Fruit fly (Drosophila melanogaster): ENCODE results near the gene CG6749.
A peak's percentile ranks its signal among the peaks of the same experiment; 100 is the strongest.

Gene CG6749

dm6 chr3L:9703495-9703894, 30.1 kb downstream of the CG6749 start, which contains the start of gene CG6761:
CG6761 (minus strand) TSS chr3L:9703595.
- TF ChIP-seq Mnt (GFP tag; optimal IDR thresholded peaks at IDR 0.05) = no peak
- TF ChIP-seq ovo (GFP tag; optimal IDR thresholded peaks at IDR 0.05) = no peak
- no peak for TF ChIP-seq cnc (optimal IDR thresholded peaks at IDR 0.05)
- no peak for TF ChIP-seq tj (GFP tag; optimal IDR thresholded peaks at IDR 0.05)
- no peak for TF ChIP-seq CG12768 (GFP tag; optimal IDR thresholded peaks at IDR 0.05)
- TF ChIP-seq CG7101 (tag; optimal IDR thresholded peaks at IDR 0.05) = no peak
- no peak for TF ChIP-seq CG33017 (tag; optimal IDR thresholded peaks at IDR 0.05)
- TF ChIP-seq CG5204 (GFP tag; optimal IDR thresholded peaks at IDR 0.05) = no peak

- TF ChIP-seq CG14711 (tag; optimal IDR thresholded peaks at IDR 0.05) (peak; percentile 55), CG1620 (GFP tag; optimal IDR thresholded peaks at IDR 0.05) (peak; percentile 48), CG33017 (tag; optimal IDR thresholded peaks at IDR 0.05) (no peak), Clk (GFP tag; optimal IDR thresholded peaks at IDR 0.05) (no peak), Crg-1 (GFP tag; optimal IDR thresholded peaks at IDR 0.05) (no peak), CG11617 (GFP tag; optimal IDR thresholded peaks at IDR 0.05) (peak; percentile 68), CG5204 (GFP tag; optimal IDR thresholded peaks at IDR 0.05) (no peak), pad (GFP tag; optimal IDR thresholded peaks at IDR 0.05) (peak; percentile 43), CG7101 (tag; optimal IDR thresholded peaks at IDR 0.05) (peak; percentile 35), CG7045 (GFP tag; optimal IDR thresholded peaks at IDR 0.05) (no peak), toe (GFP tag; optimal IDR thresholded peaks at IDR 0.05) (no peak), Mnt (GFP tag; optimal IDR thresholded peaks at IDR 0.05) (peak; percentile 61), cic (GFP tag; optimal IDR thresholded peaks at IDR 0.05) (peak; percentile 40), cnc (optimal IDR thresholded peaks at IDR 0.05) (no peak), CG12768 (GFP tag; optimal IDR thresholded peaks at IDR 0.05) (peak; percentile 24), bab1 (GFP tag; optimal IDR thresholded peaks at IDR 0.05) (peak; percentile 28), Hr96 (GFP tag; optimal IDR thresholded peaks at IDR 0.05) (peak; percentile 30), tj (GFP tag; optimal IDR thresholded peaks at IDR 0.05) (peak; percentile 57), ovo (GFP tag; optimal IDR thresholded peaks at IDR 0.05) (peak; percentile 36), kay (GFP tag; ENCODE audit: borderline replicate concordance) (no peak)
Measured at dm6 chr3L:9698193-9698642, 35.4 kb downstream of the CG6749 start, which contains the start of gene Ubc4. Ubc4 (plus strand) TSS chr3L:9698336.

- TF ChIP-seq CG33017 (tag; optimal IDR thresholded peaks at IDR 0.05) = no peak
- no peak for TF ChIP-seq CG5204 (GFP tag; optimal IDR thresholded peaks at IDR 0.05)
- TF ChIP-seq tj (GFP tag; optimal IDR thresholded peaks at IDR 0.05) = no peak
- no peak for TF ChIP-seq Hr96 (GFP tag; optimal IDR thresholded peaks at IDR 0.05)
- TF ChIP-seq CG7101 (tag; optimal IDR thresholded peaks at IDR 0.05) = no peak
- TF ChIP-seq bab1 (GFP tag; optimal IDR thresholded peaks at IDR 0.05) = no peak
- TF ChIP-seq CG11617 (GFP tag; optimal IDR thresholded peaks at IDR 0.05) = no peak
- TF ChIP-seq kay (GFP tag; ENCODE audit: borderline replicate concordance) = no peak
- TF ChIP-seq cic (GFP tag; optimal IDR thresholded peaks at IDR 0.05) = no peak
- no peak for TF ChIP-seq Crg-1 (GFP tag; optimal IDR thresholded peaks at IDR 0.05)
- no peak for TF ChIP-seq pad (GFP tag; optimal IDR thresholded peaks at IDR 0.05)
- no peak for TF ChIP-seq Mnt (GFP tag; optimal IDR thresholded peaks at IDR 0.05)
- no peak for TF ChIP-seq CG1620 (GFP tag; optimal IDR thresholded peaks at IDR 0.05)
Measured at dm6 chr3L:9697527-9697883, 36.1 kb downstream of the CG6749 start.

- TF ChIP-seq pad (GFP tag; optimal IDR thresholded peaks at IDR 0.05) (peak; percentile 97), CG12768 (GFP tag; optimal IDR thresholded peaks at IDR 0.05) (peak; percentile 56), Mnt (GFP tag; optimal IDR thresholded peaks at IDR 0.05) (peak; percentile 48), CG1620 (GFP tag; optimal IDR thresholded peaks at IDR 0.05) (no peak), CG5204 (GFP tag; optimal IDR thresholded peaks at IDR 0.05) (no peak), kay (GFP tag; ENCODE audit: borderline replicate concordance) (peak; percentile 69), Clk (GFP tag; optimal IDR thresholded peaks at IDR 0.05) (no peak), CG11617 (GFP tag; optimal IDR thresholded peaks at IDR 0.05) (no peak), CG7101 (tag; optimal IDR thresholded peaks at IDR 0.05) (peak; percentile 45), Hr96 (GFP tag; optimal IDR thresholded peaks at IDR 0.05) (peak; percentile 10), Crg-1 (GFP tag; optimal IDR thresholded peaks at IDR 0.05) (peak; percentile 16), ovo (GFP tag; optimal IDR thresholded peaks at IDR 0.05) (no peak), CG7045 (GFP tag; optimal IDR thresholded peaks at IDR 0.05) (peak; percentile 51), bab1 (GFP tag; optimal IDR thresholded peaks at IDR 0.05) (peak; percentile 80), tj (GFP tag; optimal IDR thresholded peaks at IDR 0.05) (peak; percentile 96), CG33017 (tag; optimal IDR thresholded peaks at IDR 0.05) (peak; percentile 74), cnc (optimal IDR thresholded peaks at IDR 0.05) (no peak), toe (GFP tag; optimal IDR thresholded peaks at IDR 0.05) (no peak), CG14711 (tag; optimal IDR thresholded peaks at IDR 0.05) (peak; percentile 47), cic (GFP tag; optimal IDR thresholded peaks at IDR 0.05) (peak; percentile 87)
Measured at dm6 chr3L:9696650-9697526, 36.7 kb downstream of the CG6749 start, which contains the start of gene Prps. Prps (minus strand) TSS chr3L:9696700.

dm6 chr3L:9695647-9696046, 38.0 kb downstream of the CG6749 start:
- TF ChIP-seq kay (GFP tag; ENCODE audit: borderline replicate concordance) = peak; percentile 66
- TF ChIP-seq bab1 (GFP tag; optimal IDR thresholded peaks at IDR 0.05) = no peak

- peak; percentile 45 for TF ChIP-seq cic (GFP tag; optimal IDR thresholded peaks at IDR 0.05)
- TF ChIP-seq CG11617 (GFP tag; optimal IDR thresholded peaks at IDR 0.05) = no peak
Measured at dm6 chr3L:9695242-9695641, 38.4 kb downstream of the CG6749 start.

All from whole organism, adult.